Worm (Caenorhabditis elegans) whole organism, L4 larva: ENCODE measurements around the gene F14D2.8.

Experiments used
- F37D6.2 ChIP-seq: sonication (generic microtip); optimal IDR thresholded peaks from 2 replicates; lab custom pipeline; 2016; ENCODE audit warnings: mild to moderate bottlenecking, missing genetic modification characterization, missing compliant biosample characterization
- F49E8.2 ChIP-seq: sonication (generic microtip); optimal IDR thresholded peaks from 2 replicates; lab custom pipeline; 2016; ENCODE audit warnings: missing compliant biosample characterization, mild to moderate bottlenecking, missing genetic modification characterization, borderline replicate concordance
- ama-1 ChIP-seq: fragments of 150-350 bp; optimal IDR thresholded peaks from 2 replicates; lab custom pipeline; 2014; ENCODE audit warnings: inconsistent platforms, mixed read lengths
- ceh-62 ChIP-seq: sonication (generic microtip); optimal IDR thresholded peaks from 2 replicates; lab custom pipeline; 2017; ENCODE audit warnings: missing biosample characterization, missing genetic modification characterization
- daf-12 ChIP-seq: fragments of 150-350 bp; optimal IDR thresholded peaks from 2 replicates; lab custom pipeline; 2014; ENCODE audit warnings: missing biosample characterization, missing genetic modification reagents, missing genetic modification characterization
- egl-27 ChIP-seq: sonication (generic microtip); optimal IDR thresholded peaks from 3 replicates; lab custom pipeline; 2017; ENCODE audit warnings: missing biosample characterization, missing genetic modification reagents, missing genetic modification characterization
- egl-43 ChIP-seq: fragments of 200-800 bp; sonication (Bioruptor generic); IDR thresholded peaks from 2 replicates; pipeline ENCODE4 v1.3.6; 2022; ENCODE audit warnings: missing genetic modification reagents, missing genetic modification characterization, missing compliant biosample characterization
- lin-13 ChIP-seq: fragments of 150-350 bp; optimal IDR thresholded peaks from 2 replicates; lab custom pipeline; 2014; ENCODE audit warnings: missing biosample characterization, missing genetic modification reagents, missing genetic modification characterization
- lin-39 ChIP-seq: fragments of 150-350 bp; optimal IDR thresholded peaks from 2 replicates; lab custom pipeline; 2014; ENCODE audit warnings: missing biosample characterization, missing genetic modification reagents, missing genetic modification characterization
- nhr-237 ChIP-seq: sonication (generic microtip); optimal IDR thresholded peaks from 2 replicates; lab custom pipeline; 2017; ENCODE audit warnings: missing biosample characterization, missing genetic modification characterization
- nhr-25 ChIP-seq: sonication (generic microtip); optimal IDR thresholded peaks from 2 replicates; lab custom pipeline; 2017; ENCODE audit warnings: missing genetic modification characterization, mild to moderate bottlenecking, missing compliant biosample characterization, antibody characterized with exemption, moderate library complexity, borderline replicate concordance; ENCODE audit not compliant: insufficient read depth
- php-3 ChIP-seq: fragments of 200-800 bp; sonication (Bioruptor generic); IDR thresholded peaks from 2 replicates; pipeline ENCODE4 v1.3.6; 2022; ENCODE audit warnings: missing genetic modification reagents, missing genetic modification characterization, missing compliant biosample characterization
- unc-62 ChIP-seq, 3 experiments: fragments of 150-350 bp in 1 of 3; sonication (generic microtip); optimal IDR thresholded peaks in 2 of 3; peaks in 1 of 3; 1 replicate in 1 of 3; 2 replicates in 2 of 3; lab custom pipeline; 2014 to 2017; ENCODE audit warnings: missing biosample characterization in 3 of 3, missing genetic modification characterization in 3 of 3, missing genetic modification reagents in 3 of 3, missing genotype in 1 of 3
- zip-11 ChIP-seq: fragments of 200-800 bp; sonication (Bioruptor generic); IDR thresholded peaks from 2 replicates; pipeline ENCODE4 v1.3.6; 2022; ENCODE audit warnings: missing genetic modification characterization, missing compliant biosample characterization

ce11 chrII:3381510-3381909 is 31.8 kb upstream of the F14D2.8 start, which contains the start of gene T06D4.1:
- TF ChIP-seq nhr-25 (tag; lab: Kevin White, UChicago) (no peak), F49E8.2 (no peak), nhr-237 (tag; lab: Kevin White, UChicago) (no peak), lin-39 (tag; lab: Kevin White, UChicago) (no peak), unc-62 (GFP tag; optimal IDR thresholded peaks at IDR 0.05 in 1 of 2; lab: Kevin White, UChicago) (no peak), unc-62 (tag; optimal IDR thresholded peaks at IDR 0.05; lab: Kevin White, UChicago) (no peak), F37D6.2 (tag; lab: Kevin White, UChicago) (no peak), egl-27 (tag; lab: Kevin White, UChicago) (no peak), daf-12 (tag; lab: Kevin White, UChicago) (no peak), php-3 (GFP tag; lab: Robert Waterston, UW) (no peak), lin-13 (GFP tag; lab: Kevin White, UChicago) (no peak), ama-1 (lab: Kevin White, UChicago) (no peak), zip-11 (GFP tag; lab: Robert Waterston, UW) (no peak), ceh-62 (tag; lab: Kevin White, UChicago) (no peak), egl-43 (GFP tag; lab: Robert Waterston, UW) (no peak)
